Fruit fly (Drosophila melanogaster): Measurements from ENCODE around the gene RNaseX25.

RNaseX25 gene

dm6 chr3L:7954967-7955366 lies 15.4 kb upstream of the RNaseX25 start (continued):
- TF ChIP-seq jumu (GFP tag; optimal IDR thresholded peaks at IDR 0.05) (no peak), CG14050 (GFP tag; IDR thresholded peaks at IDR 0.05) (no peak), CG31365 (tag; optimal IDR thresholded peaks at IDR 0.05) (no peak), schlank (tag; optimal IDR thresholded peaks at IDR 0.05) (no peak), ap (GFP tag; IDR thresholded peaks at IDR 0.05) (no peak)

- TF ChIP-seq HHEX (GFP tag; optimal IDR thresholded peaks at IDR 0.05) (no peak), trh (GFP tag; optimal IDR thresholded peaks at IDR 0.05) (no peak), Ets65A (GFP tag) (peak; percentile 60), dmrt99B (tag; optimal IDR thresholded peaks at IDR 0.05) (no peak), CG15601 (tag; optimal IDR thresholded peaks at IDR 0.05) (no peak), maf-S (GFP tag; optimal IDR thresholded peaks at IDR 0.05) (no peak), CG4360 (GFP tag; IDR thresholded peaks at IDR 0.05) (0 out of 2 replicates have a peak, but pooled peaks have one; percentile 16), vfl (GFP tag; optimal IDR thresholded peaks at IDR 0.05) (no peak), peb (GFP tag; IDR thresholded peaks at IDR 0.05) (no peak), Oaz (GFP tag; IDR thresholded peaks at IDR 0.05) (no peak), sqz (GFP tag; optimal IDR thresholded peaks at IDR 0.05) (peak; percentile 38), oc (tag; optimal IDR thresholded peaks at IDR 0.05) (peak; percentile 83), CG31224 (GFP tag; IDR thresholded peaks at IDR 0.05) (no peak), Xrp1 (GFP tag; IDR thresholded peaks at IDR 0.05) (peak; percentile 29; the same call in 1 of the 2 replicates), CG7556 (GFP tag; optimal IDR thresholded peaks at IDR 0.05) (no peak), prd (optimal IDR thresholded peaks at IDR 0.05) (no peak), prd (GFP tag; IDR thresholded peaks at IDR 0.05) (0 out of 3 replicates have a peak, but pooled peaks have one; percentile 6), CG8359 (GFP tag; optimal IDR thresholded peaks at IDR 0.05; ENCODE audit: borderline replicate concordance) (no peak), CG31441 (GFP tag; IDR thresholded peaks at IDR 0.05) (0 out of 2 replicates have a peak, but pooled peaks have one; percentile 17), sens (GFP tag) (peak; percentile 26), gem (tag; optimal IDR thresholded peaks at IDR 0.05) (peak; percentile 16), CHES-1-like (GFP tag; optimal IDR thresholded peaks at IDR 0.05) (no peak)
These were observed 13.7 kb upstream of the RNaseX25 start for dm6 chr3L:7956718-7957117.

- no peak for TF ChIP-seq CG9609 (GFP tag; optimal IDR thresholded peaks at IDR 0.05)
- TF ChIP-seq Xrp1 (GFP tag; IDR thresholded peaks at IDR 0.05) = peak; percentile 59
- TF ChIP-seq CG8388 (GFP tag; optimal IDR thresholded peaks at IDR 0.05) = peak; percentile 12
- no peak for TF ChIP-seq CG1792 (GFP tag; optimal IDR thresholded peaks at IDR 0.05)
- TF ChIP-seq vvl (GFP tag; IDR thresholded peaks at IDR 0.05) = peak; percentile 39; the same call in 1 of the 2 replicates
- TF ChIP-seq CG17361 (GFP tag; IDR thresholded peaks at IDR 0.05) = 0 out of 3 replicates have a peak, but pooled peaks have one; percentile 45
- TF ChIP-seq CG7839 (tag; optimal IDR thresholded peaks at IDR 0.05) = peak; percentile 28
- peak; percentile 15 for TF ChIP-seq Xbp1 (GFP tag; optimal IDR thresholded peaks at IDR 0.05)
- TF ChIP-seq HHEX (GFP tag; optimal IDR thresholded peaks at IDR 0.05) = no peak
- TF ChIP-seq az2 (GFP tag; optimal IDR thresholded peaks at IDR 0.05) = peak; percentile 33
- peak; percentile 12 for TF ChIP-seq D19A (tag; optimal IDR thresholded peaks at IDR 0.05)
- peak; percentile 49 for TF ChIP-seq D19B (GFP tag; optimal IDR thresholded peaks at IDR 0.05)
- no peak for TF ChIP-seq CG14441 (GFP tag; IDR thresholded peaks at IDR 0.05)
- peak; percentile 49; the same call in 1 of the 3 replicates for TF ChIP-seq ci (GFP tag; IDR thresholded peaks at IDR 0.05)
- TF ChIP-seq ind (GFP tag; optimal IDR thresholded peaks at IDR 0.05) = peak; percentile 9
- no peak for TF ChIP-seq E2f2 (GFP tag; IDR thresholded peaks at IDR 0.05)
- TF ChIP-seq danr (GFP tag; IDR thresholded peaks at IDR 0.05) = no peak
- TF ChIP-seq CG13894 (tag; optimal IDR thresholded peaks at IDR 0.05) = no peak
- TF ChIP-seq grau (tag; optimal IDR thresholded peaks at IDR 0.05) = peak; percentile 20
- peak; percentile 57 for TF ChIP-seq dmrt11E (tag; optimal IDR thresholded peaks at IDR 0.05)
- TF ChIP-seq Sox102F (GFP tag; optimal IDR thresholded peaks at IDR 0.05) = peak; percentile 42
- peak; percentile 13 for TF ChIP-seq CG7556 (GFP tag; optimal IDR thresholded peaks at IDR 0.05)
- no peak for TF ChIP-seq cato (GFP tag; optimal IDR thresholded peaks at IDR 0.05; ENCODE audit: borderline replicate concordance)
- TF ChIP-seq sens (GFP tag) = peak; percentile 78
- peak; percentile 4 for TF ChIP-seq CG14710 (tag; optimal IDR thresholded peaks at IDR 0.05)
- TF ChIP-seq CG12219 (GFP tag; optimal IDR thresholded peaks at IDR 0.05) = no peak
- 0 out of 2 replicates have a peak, but pooled peaks have one; percentile 28 for TF ChIP-seq Ada2b (GFP tag; IDR thresholded peaks at IDR 0.05)
These were observed 12.3 kb upstream of the RNaseX25 start for dm6 chr3L:7958083-7958482.

Measured in whole organism, embryonic.